Fruit fly (Drosophila melanogaster) whole organism: ENCODE data around the gene CG12362.

Experiments used
- CG8478 ChIP-seq: fragments of >200 bp; optimal IDR thresholded peaks from 2 replicates; lab custom pipeline; 2018; ENCODE audit warnings: inconsistent platforms
- Dll ChIP-seq: fragments of >200 bp; optimal IDR thresholded peaks from 2 replicates; lab custom pipeline; 2017
- EcR ChIP-seq, 2 experiments: fragments of >200 bp; optimal IDR thresholded peaks; 2 replicates each; lab custom pipeline; 2017; ENCODE audit warnings: missing biosample characterization in 2 of 2, missing genetic modification characterization in 2 of 2, missing genetic modification reagents in 2 of 2
- pan ChIP-seq: fragments of >200 bp; optimal IDR thresholded peaks from 2 replicates; lab custom pipeline; 2017
- psq ChIP-seq: fragments of >200 bp; optimal IDR thresholded peaks from 2 replicates; lab custom pipeline; 2017
- usp ChIP-seq: fragments of >200 bp; optimal IDR thresholded peaks from 2 replicates; lab custom pipeline; 2017; ENCODE audit warnings: missing biosample characterization, missing genetic modification characterization, mixed read lengths

CG12362 gene

DNA sequence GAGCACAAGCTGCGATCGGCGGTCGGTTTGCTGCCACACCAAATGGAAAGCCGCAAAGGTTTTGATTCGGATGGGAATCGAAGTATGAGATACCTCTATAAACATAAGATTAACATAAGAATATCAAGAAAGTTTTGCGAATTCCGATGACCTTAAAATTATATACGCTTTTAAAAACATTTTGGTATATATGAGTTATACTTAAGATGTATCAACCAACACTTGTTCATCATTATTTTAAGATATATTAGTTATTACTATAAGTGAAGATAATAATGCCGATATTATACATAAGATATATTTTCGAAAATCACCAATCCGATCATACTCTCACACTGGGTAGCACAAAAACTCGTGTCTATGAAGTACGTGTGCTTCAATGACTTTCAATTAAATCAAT, 16.1 kb downstream of the CG12362 start:
- TF ChIP-seq psq (no peak), Dll (no peak), CG8478 (lab: Kevin White, UChicago) (no peak)

DNA sequence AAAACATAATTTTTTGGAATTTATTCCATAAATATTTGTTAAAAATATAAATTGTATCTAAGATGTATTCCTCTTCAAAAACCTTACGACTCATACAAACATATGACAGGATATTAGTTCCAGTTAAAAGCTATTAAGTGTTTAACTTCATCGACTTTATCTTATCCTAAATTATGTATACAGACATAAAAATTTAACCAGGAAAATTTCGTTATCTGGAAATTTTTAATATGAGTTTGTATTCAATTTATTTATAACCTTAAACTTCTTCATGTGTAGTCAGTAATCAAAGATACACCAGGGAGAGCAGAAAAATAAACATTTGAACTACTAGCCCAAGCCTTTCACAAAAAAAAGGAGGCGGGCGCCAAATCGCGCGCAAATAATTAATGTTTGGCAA, 16.9 kb downstream of the CG12362 start:
- no peak for TF ChIP-seq EcR (GFP tag; optimal IDR thresholded peaks at IDR 0.05; lab: Kevin White, UChicago)
- no peak for TF ChIP-seq pan (lab: Kevin White, UChicago)
- no peak for TF ChIP-seq Dll
- no peak for TF ChIP-seq usp (GFP tag; lab: Kevin White, UChicago)
- TF ChIP-seq CG8478 (lab: Kevin White, UChicago) = no peak
- TF ChIP-seq psq = no peak

DNA sequence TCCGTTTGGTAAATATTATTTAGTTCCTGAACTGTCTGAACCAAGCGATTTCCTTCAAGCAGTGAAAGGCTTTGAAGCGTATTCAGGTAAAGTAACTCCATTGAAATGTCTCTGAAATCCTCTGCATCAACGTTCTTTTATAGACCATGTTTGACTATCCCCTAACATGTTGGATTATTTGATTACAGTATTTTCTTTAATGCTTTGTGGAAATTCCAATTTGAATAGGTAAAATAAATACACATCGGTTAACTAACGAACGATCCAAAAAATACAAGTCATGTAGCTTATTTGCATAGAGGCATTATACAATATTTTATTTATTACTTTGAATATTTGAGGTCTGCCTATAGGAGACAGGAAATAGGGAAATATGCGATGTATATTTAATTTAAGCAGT, 19.3 kb downstream of the CG12362 start, which contains the start of gene Ir67b:
Gene Ir67b (minus strand): TSS at position 101 of the 400 bp plus-strand sequence.
- TF ChIP-seq usp (GFP tag; lab: Kevin White, UChicago) (no peak), psq (no peak), CG8478 (lab: Kevin White, UChicago) (no peak), EcR (GFP tag; optimal IDR thresholded peaks at IDR 0.05; lab: Kevin White, UChicago) (no peak), Dll (no peak)

DNA sequence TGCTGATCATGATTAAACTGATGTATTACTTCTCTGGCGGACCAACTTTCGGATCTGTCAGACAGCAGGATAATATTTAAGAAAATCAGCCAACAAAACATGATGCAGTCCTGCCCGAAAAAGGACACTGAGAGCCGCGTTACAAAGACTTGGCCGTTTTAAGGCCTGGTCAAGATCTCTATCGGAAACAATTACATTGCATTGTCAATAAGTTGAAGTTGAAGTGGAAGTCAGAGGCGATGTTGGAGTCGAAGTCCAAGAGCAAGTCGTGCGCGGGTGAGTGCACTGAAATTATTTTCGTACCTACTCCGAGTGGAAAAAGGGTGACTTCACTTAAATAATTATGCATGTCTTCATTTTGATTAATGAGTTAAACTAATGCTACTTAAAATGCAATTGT, 21.4 kb downstream of the CG12362 start, which contains the start of gene Ir67c:
Gene Ir67c (minus strand): TSS at position 101 of the 400 bp plus-strand sequence.
- TF ChIP-seq CG8478 (lab: Kevin White, UChicago) (no peak), pan (lab: Kevin White, UChicago) (no peak), EcR (GFP tag; optimal IDR thresholded peaks at IDR 0.05; lab: Kevin White, UChicago) (no peak)

DNA sequence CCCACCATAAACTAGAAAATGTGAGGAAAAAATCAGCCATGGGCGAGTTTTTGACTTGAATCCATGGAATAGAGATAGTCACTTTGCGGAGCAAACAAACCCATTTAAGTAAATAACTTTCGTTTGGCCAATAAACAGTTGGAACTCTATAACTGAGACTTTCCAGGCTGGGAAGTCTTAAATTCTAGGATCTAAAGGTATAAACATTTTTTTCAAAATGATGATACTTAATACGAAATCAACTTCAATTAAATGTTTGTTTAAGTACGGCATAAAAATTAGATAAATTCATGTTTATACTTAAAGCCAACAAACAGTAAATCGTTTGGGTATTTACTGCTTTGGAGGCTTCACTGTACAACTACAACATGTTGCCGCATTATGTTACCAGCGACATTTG, 27.3 kb downstream of the CG12362 start:
- TF ChIP-seq Dll (no peak), psq (no peak), pan (lab: Kevin White, UChicago) (no peak), EcR (GFP tag; optimal IDR thresholded peaks at IDR 0.05; lab: Kevin White, UChicago) (no peak), CG8478 (lab: Kevin White, UChicago) (no peak), usp (GFP tag; lab: Kevin White, UChicago) (no peak)

DNA sequence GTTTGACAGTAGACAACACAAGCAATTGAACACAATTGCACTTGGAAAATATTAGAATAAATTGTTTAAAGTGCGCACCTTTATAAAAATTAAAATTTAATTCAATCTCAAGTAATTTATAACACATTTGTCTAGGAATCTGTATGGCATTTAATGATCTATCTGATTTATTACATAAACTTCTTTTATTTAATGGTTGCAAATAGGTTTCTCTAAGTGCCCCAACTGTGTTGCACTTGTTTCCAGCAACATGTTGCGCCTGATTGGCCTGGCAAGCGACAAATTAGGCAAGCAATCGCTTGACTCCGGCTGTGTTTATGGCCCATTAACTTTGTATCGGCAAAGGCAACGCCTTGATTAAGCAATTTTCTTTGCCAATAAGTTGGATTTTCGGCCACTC, 27.9 kb downstream of the CG12362 start:
- TF ChIP-seq pan (lab: Kevin White, UChicago) (no peak), CG8478 (lab: Kevin White, UChicago) (no peak), usp (GFP tag; lab: Kevin White, UChicago) (no peak), psq (no peak)

DNA sequence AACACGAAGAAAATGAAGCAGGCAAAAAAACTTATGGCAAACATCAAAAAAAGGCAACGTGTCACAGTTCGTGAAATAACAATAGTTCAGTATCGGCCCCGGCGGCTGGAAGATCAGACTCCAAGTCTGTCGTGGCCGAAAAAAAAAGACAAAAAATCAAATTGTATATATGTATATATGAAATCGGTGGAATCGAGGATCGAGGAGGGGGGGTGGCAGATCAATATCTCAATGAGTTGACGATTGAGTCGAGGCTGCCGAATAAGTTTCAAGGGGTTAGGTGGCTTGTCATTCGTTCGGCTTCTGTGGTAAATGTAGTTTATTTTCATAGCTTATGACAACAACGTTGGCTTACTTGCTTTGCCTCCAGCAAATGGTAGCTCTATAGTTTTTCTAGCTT, 29.9 kb downstream of the CG12362 start:
- TF ChIP-seq Dll = no peak

DNA sequence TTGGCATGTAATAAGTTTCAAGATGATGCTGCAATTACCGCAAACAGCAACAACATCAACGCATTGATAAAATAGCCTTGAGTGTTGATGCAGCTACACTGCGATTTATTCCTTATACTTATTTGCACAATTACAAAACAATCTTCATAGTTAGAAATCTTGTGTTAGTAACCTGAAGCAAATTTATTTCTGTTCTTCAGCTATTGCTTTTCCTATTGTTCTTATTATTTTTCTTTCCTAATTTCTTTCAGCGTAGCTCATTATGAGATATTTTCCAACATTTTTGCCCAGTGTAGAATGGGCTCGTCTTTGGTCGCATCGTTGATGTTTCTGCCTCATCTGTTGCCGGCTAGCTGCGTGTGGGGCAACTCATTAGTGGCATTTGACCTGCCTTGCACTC, 31.3 kb downstream of the CG12362 start:
- TF ChIP-seq psq (no peak), CG8478 (lab: Kevin White, UChicago) (no peak), EcR (GFP tag; optimal IDR thresholded peaks at IDR 0.05; lab: Kevin White, UChicago) (no peak), pan (lab: Kevin White, UChicago) (no peak), Dll (no peak), usp (GFP tag; lab: Kevin White, UChicago) (no peak)

DNA sequence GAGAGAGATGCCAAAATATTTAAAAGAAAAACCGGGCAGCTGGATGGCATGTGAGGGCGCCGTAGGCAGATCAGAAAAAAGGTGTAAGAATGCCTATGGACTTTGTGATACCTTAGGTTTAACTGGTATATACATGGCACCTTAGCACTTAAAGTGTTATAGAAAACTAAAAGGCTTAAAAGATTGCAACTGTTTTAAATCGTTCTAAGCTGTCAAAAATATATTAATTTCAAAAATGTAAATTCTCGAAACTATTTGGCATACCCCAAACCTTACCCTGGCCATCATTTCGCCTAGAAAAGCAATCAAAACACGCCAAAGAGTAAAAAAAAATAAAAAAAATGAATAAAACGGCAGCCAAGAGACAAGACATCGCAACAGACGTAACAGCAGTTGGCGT, 34.4 kb downstream of the CG12362 start:
- no peak for TF ChIP-seq usp (GFP tag; lab: Kevin White, UChicago)
- no peak for TF ChIP-seq pan (lab: Kevin White, UChicago)
- no peak for TF ChIP-seq EcR (GFP tag; optimal IDR thresholded peaks at IDR 0.05; lab: Kevin White, UChicago)
- TF ChIP-seq psq = no peak
- no peak for TF ChIP-seq Dll
- no peak for TF ChIP-seq CG8478 (lab: Kevin White, UChicago)

DNA sequence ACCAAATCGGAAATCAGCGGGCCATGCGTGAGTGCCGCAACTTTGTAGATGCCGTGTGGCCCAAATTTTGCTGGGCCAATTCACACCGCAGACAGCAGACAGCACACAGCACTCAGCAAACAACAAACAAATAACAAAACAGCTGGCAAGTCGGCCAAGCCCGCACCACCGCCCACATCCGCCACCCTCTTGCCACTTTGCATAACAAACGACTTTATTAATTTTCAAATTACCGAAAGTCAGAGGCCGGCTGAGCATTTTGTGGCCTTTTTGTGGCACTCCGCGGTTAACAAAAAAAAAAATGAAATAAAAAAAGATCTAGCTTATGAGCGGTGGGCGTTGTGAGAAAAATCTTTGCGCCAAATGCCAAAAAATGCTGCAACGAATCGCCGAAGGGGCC, 37.1 kb downstream of the CG12362 start:
- TF ChIP-seq EcR (GFP tag; optimal IDR thresholded peaks at IDR 0.05; lab: Kevin White, UChicago) (no peak), Dll (no peak), usp (GFP tag; lab: Kevin White, UChicago) (no peak), pan (lab: Kevin White, UChicago) (no peak), CG8478 (lab: Kevin White, UChicago) (no peak), psq (no peak)

DNA sequence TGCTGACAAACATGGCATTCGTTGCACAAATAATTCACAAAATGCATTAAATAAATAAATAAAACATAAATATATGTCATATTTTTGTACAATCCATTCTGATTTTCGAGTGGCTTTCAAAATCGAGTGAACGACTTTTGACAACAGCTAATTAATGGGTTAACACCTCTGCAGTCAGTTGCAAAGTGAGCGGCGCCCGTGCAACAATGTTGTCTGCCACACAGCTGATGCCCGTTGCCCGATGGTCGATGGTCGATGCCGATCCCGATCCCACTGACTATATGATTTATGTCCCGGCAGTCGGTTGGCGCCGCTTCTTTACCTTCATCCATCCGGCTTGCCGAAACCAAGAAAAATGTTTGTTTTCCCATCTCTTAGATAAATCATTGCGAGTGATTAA, 46.5 kb downstream of the CG12362 start:
- TF ChIP-seq CG8478 (lab: Kevin White, UChicago) (no peak), EcR (GFP tag; optimal IDR thresholded peaks at IDR 0.05; lab: Kevin White, UChicago) (no peak), usp (GFP tag; lab: Kevin White, UChicago) (no peak), Dll (no peak), psq (no peak), pan (lab: Kevin White, UChicago) (no peak)

DNA sequence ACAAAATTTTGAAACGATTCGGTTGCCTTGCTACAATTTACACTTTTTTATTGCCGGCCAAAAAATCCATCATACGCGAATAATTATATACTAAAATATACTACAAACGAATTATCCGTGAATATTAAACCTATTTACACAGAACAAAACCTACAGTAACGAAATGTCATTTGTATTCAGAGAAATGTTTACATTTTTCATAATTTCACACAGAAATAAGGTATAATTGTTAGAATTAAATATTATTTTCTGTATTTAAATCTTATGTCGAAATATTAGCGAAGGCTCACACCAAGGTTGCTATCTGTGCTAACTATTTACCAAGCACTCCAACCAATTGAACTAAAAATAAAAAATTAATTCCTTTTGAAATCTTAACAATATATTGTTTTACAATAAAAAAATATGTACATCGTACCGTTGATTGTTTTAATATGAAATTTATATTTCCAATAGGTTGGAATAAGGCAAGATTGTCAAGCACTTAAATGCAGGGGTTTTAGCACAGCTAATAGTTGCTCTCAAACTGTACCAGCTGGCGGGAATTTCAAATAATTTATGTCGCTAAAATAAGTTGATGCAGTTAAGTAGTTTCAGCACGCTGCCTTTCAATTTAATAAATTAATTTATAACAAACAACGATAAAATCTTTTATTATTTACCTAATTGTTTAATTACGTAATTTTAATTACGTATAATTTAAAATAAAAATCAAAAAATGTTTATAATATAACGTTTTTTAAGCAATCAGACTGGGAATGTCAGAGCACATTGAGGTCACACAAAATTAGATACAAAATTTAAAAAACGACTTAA, 50.6 kb downstream of the CG12362 start, which contains the start of the genes Gem3 and CG32061:
Gene Gem3 (minus strand): TSS at position 51 of the 816 bp plus-strand sequence.
Gene CG32061 (plus strand): TSS at position 766 of the 816 bp plus-strand sequence.
- no peak for TF ChIP-seq Dll
- TF ChIP-seq usp (GFP tag; lab: Kevin White, UChicago) = no peak
- no peak for TF ChIP-seq psq
